Fruit fly (Drosophila melanogaster): Measurements from ENCODE around the gene Eip75B.

DNA sequence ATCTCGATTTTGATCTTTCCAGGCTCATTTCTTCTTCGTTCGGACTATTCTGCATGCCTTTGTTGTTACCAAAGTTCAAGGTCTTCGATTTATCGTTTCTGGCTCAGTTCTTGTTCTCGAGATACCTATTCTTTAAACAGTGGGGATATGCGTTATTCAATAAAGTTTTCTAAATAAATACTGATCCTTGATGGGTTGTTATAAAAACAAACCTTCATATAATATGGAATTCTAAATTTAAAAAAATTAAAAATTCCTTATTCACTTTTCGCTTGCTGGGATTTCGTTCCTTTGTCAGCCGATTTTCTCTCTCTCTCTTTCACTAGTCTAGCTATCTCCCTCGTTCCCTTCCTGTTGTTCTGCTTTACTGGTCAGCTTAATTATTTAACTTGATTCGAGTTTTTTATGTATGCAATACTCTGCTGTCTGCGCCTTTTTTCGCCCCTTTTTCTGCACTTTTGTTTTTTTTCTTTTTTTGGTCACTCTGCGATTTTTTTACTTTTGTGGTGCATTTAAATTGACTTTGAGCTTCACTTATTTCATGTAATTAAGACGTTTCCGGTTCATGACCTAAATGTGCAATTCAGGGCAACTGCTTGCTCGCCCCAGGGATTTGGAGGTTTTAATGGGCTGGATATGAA is 26.3 kb downstream of the Eip75B start:
- TF ChIP-seq CG8478 (optimal IDR thresholded peaks at IDR 0.05) (no peak), CTCF (optimal IDR thresholded peaks at IDR 0.05) (no peak)
